Fruit fly (Drosophila melanogaster): ENCODE data around the gene Sfp24Bb.

Sfp24Bb gene

dm6 chr2L:3703260-3703659 is 33.7 kb upstream of the Sfp24Bb start, which contains the start of gene CG2816 (continued):
- no peak for TF ChIP-seq CG1024 (GFP tag; IDR thresholded peaks at IDR 0.05)
- TF ChIP-seq CG6175 (GFP tag; IDR thresholded peaks at IDR 0.05) = no peak
- TF ChIP-seq rib (GFP tag; IDR thresholded peaks at IDR 0.05) = peak; percentile 94
- TF ChIP-seq nmo (GFP tag; optimal IDR thresholded peaks at IDR 0.05) = no peak
- no peak for TF ChIP-seq sna (GFP tag; IDR thresholded peaks at IDR 0.05; ENCODE audit: partially characterized antibody)
- TF ChIP-seq Eip74EF (GFP tag; optimal IDR thresholded peaks at IDR 0.05) = no peak
- no peak for TF ChIP-seq gfzf (GFP tag; optimal IDR thresholded peaks at IDR 0.05)
- TF ChIP-seq CG14050 (GFP tag; IDR thresholded peaks at IDR 0.05) = peak; percentile 24; the same call in 1 of the 3 replicates
- TF ChIP-seq Hand (GFP tag; optimal IDR thresholded peaks at IDR 0.05) = no peak
- TF ChIP-seq knrl (GFP tag; IDR thresholded peaks at IDR 0.05; ENCODE audit: partially characterized antibody) = no peak
- TF ChIP-seq onecut (GFP tag; IDR thresholded peaks at IDR 0.05) = no peak
- peak; percentile 80 for TF ChIP-seq Hmr (GFP tag; optimal IDR thresholded peaks at IDR 0.05)
- TF ChIP-seq GATAe (GFP tag; conservative IDR thresholded peaks at IDR 0.05) = no peak
- TF ChIP-seq CG9727 (GFP tag; optimal IDR thresholded peaks at IDR 0.05) = no peak
- TF ChIP-seq dmrt99B (tag; optimal IDR thresholded peaks at IDR 0.05) = peak; percentile 48
- peak; percentile 18 for TF ChIP-seq CG17359 (tag; optimal IDR thresholded peaks at IDR 0.05)
- TF ChIP-seq inv (GFP tag; IDR thresholded peaks at IDR 0.05; ENCODE audit: partially characterized antibody) = no peak
- no peak for TF ChIP-seq emc (GFP tag; optimal IDR thresholded peaks at IDR 0.05)
- peak; percentile 95 for TF ChIP-seq slbo (GFP tag; IDR thresholded peaks at IDR 0.05)
- TF ChIP-seq CG10267 (tag; optimal IDR thresholded peaks at IDR 0.05) = peak; percentile 19
- no peak for TF ChIP-seq so (GFP tag; IDR thresholded peaks at IDR 0.05)
- TF ChIP-seq al (GFP tag; IDR thresholded peaks at IDR 0.05) = peak; percentile 95
- TF ChIP-seq twi (tag; optimal IDR thresholded peaks at IDR 0.05) = no peak
- no peak for TF ChIP-seq Tbp (GFP tag; optimal IDR thresholded peaks at IDR 0.05)
- TF ChIP-seq HLH54F (GFP tag; optimal IDR thresholded peaks at IDR 0.05) = peak; percentile 72
- TF ChIP-seq CG15514 (GFP tag; optimal IDR thresholded peaks at IDR 0.05) = peak; percentile 38
- TF ChIP-seq Dad (GFP tag; optimal IDR thresholded peaks at IDR 0.05) = peak; percentile 2
- peak; percentile 71; the same call in 2 of the 3 replicates for TF ChIP-seq ase (GFP tag; IDR thresholded peaks at IDR 0.05)
- no peak for TF ChIP-seq Asciz (GFP tag; optimal IDR thresholded peaks at IDR 0.05)
- no peak for TF ChIP-seq Bdp1 (GFP tag; optimal IDR thresholded peaks at IDR 0.05)
- TF ChIP-seq prd (optimal IDR thresholded peaks at IDR 0.05) = no peak
- no peak; the same call in 2 of the 3 replicates for TF ChIP-seq prd (GFP tag; IDR thresholded peaks at IDR 0.05)
- TF ChIP-seq CrebB (tag; optimal IDR thresholded peaks at IDR 0.05) = peak; percentile 70
- TF ChIP-seq CG6254 (GFP tag; optimal IDR thresholded peaks at IDR 0.05) = no peak
- peak; percentile 22 for TF ChIP-seq CG8089 (GFP tag; optimal IDR thresholded peaks at IDR 0.05)
- no peak for TF ChIP-seq jing (GFP tag; optimal IDR thresholded peaks at IDR 0.05)
- TF ChIP-seq CG2889 (GFP tag; IDR thresholded peaks at IDR 0.05) = peak; percentile 76; the same call in 2 of the 3 replicates
- TF ChIP-seq CG8290 (GFP tag; optimal IDR thresholded peaks at IDR 0.05) = no peak
- peak in 1 of 2 experiments; percentile 83 for TF ChIP-seq CG8290 (tag; optimal IDR thresholded peaks at IDR 0.05)
- TF ChIP-seq bcd (GFP tag; optimal IDR thresholded peaks at IDR 0.05) = peak; percentile 38
- TF ChIP-seq CG7928 (GFP tag; optimal IDR thresholded peaks at IDR 0.05) = no peak
- no peak for TF ChIP-seq bbx (GFP tag; IDR thresholded peaks at IDR 0.05; ENCODE audit: partially characterized antibody)
- TF ChIP-seq crc (GFP tag; optimal IDR thresholded peaks at IDR 0.05) = peak; percentile 71
- TF ChIP-seq sr (GFP tag; IDR thresholded peaks at IDR 0.05) = no peak
- no peak for TF ChIP-seq p53 (GFP tag; optimal IDR thresholded peaks at IDR 0.05)
- no peak for TF ChIP-seq CG8359 (GFP tag; optimal IDR thresholded peaks at IDR 0.05; ENCODE audit: borderline replicate concordance)
- TF ChIP-seq pho (GFP tag; optimal IDR thresholded peaks at IDR 0.05) = peak; percentile 88
- no peak for TF ChIP-seq fd102C (GFP tag; optimal IDR thresholded peaks at IDR 0.05)
- no peak for TF ChIP-seq dmrt11E (tag; optimal IDR thresholded peaks at IDR 0.05)
- peak; percentile 60 to 68 for TF ChIP-seq Hr51 (GFP tag; optimal IDR thresholded peaks at IDR 0.05)
- TF ChIP-seq CG18599 (GFP tag; optimal IDR thresholded peaks at IDR 0.05) = peak; percentile 61

All from whole organism, embryonic.